Fruit fly (Drosophila melanogaster): ENCODE data around the gene TfIIFalpha.

The TfIIFalpha gene

dm6 chr3R:6345814-6346213, 34.5 kb upstream of the TfIIFalpha start, which contains the start of the genes SmD2 and CG18048 (continued):
- no peak for TF ChIP-seq so (GFP tag; IDR thresholded peaks at IDR 0.05)
- no peak for TF ChIP-seq otp (GFP tag; IDR thresholded peaks at IDR 0.05)
- TF ChIP-seq Adf1 (GFP tag; IDR thresholded peaks at IDR 0.05), result no peak
- TF ChIP-seq Gsc (GFP tag; IDR thresholded peaks at IDR 0.05), result no peak
- TF ChIP-seq CG33213 (GFP tag; optimal IDR thresholded peaks at IDR 0.05), result peak; percentile 4
- TF ChIP-seq Taf1 (GFP tag; IDR thresholded peaks at IDR 0.05), result no peak
- TF ChIP-seq CG15514 (GFP tag; optimal IDR thresholded peaks at IDR 0.05), result peak; percentile 76
- TF ChIP-seq CG1529 (GFP tag; optimal IDR thresholded peaks at IDR 0.05), result no peak
- no peak for TF ChIP-seq CG6272 (GFP tag; IDR thresholded peaks at IDR 0.05)
- no peak for TF ChIP-seq Hand (GFP tag; optimal IDR thresholded peaks at IDR 0.05)
- no peak for TF ChIP-seq sens-2 (GFP tag; IDR thresholded peaks at IDR 0.05)
- TF ChIP-seq CG33557 (GFP tag; optimal IDR thresholded peaks at IDR 0.05), result no peak
- peak; percentile 47 for TF ChIP-seq CG12659 (GFP tag; optimal IDR thresholded peaks at IDR 0.05)
- no peak for TF ChIP-seq ATbp (GFP tag; optimal IDR thresholded peaks at IDR 0.05)
- TF ChIP-seq gro (GFP tag; optimal IDR thresholded peaks at IDR 0.05), result no peak
- peak; percentile 65 for TF ChIP-seq hbn (GFP tag; IDR thresholded peaks at IDR 0.05; ENCODE audit: partially characterized antibody)
- TF ChIP-seq yki (optimal IDR thresholded peaks at IDR 0.05), result no peak
- no peak for TF ChIP-seq CG18476 (GFP tag; optimal IDR thresholded peaks at IDR 0.05)
- TF ChIP-seq Fer3 (tag; optimal IDR thresholded peaks at IDR 0.05), result no peak
- no peak for TF ChIP-seq CG12236 (GFP tag; optimal IDR thresholded peaks at IDR 0.05)
- TF ChIP-seq sd (tag; optimal IDR thresholded peaks at IDR 0.05), result peak; percentile 80
- TF ChIP-seq wor (GFP tag; IDR thresholded peaks at IDR 0.05), result no peak
- peak; percentile 57; the same call in 1 of the 3 replicates for TF ChIP-seq hb (GFP tag; IDR thresholded peaks at IDR 0.05; ENCODE audit: partially characterized antibody)
- TF ChIP-seq Dll (GFP tag; IDR thresholded peaks at IDR 0.05; ENCODE audit: partially characterized antibody), result peak; percentile 85
- TF ChIP-seq gce (GFP tag; IDR thresholded peaks at IDR 0.05), result no peak
- TF ChIP-seq PHDP (tag; optimal IDR thresholded peaks at IDR 0.05), result no peak
- no peak for TF ChIP-seq exex (tag; optimal IDR thresholded peaks at IDR 0.05)
- TF ChIP-seq Oaz (GFP tag; IDR thresholded peaks at IDR 0.05), result no peak
- TF ChIP-seq Dfd (GFP tag; optimal IDR thresholded peaks at IDR 0.05), result no peak
- no peak for TF ChIP-seq z (GFP tag; IDR thresholded peaks at IDR 0.05)
- TF ChIP-seq Mad (GFP tag; optimal IDR thresholded peaks at IDR 0.05), result no peak
- no peak for TF ChIP-seq CrebB (tag; optimal IDR thresholded peaks at IDR 0.05)
- no peak for TF ChIP-seq fd102C (GFP tag; optimal IDR thresholded peaks at IDR 0.05)
- no peak for TF ChIP-seq CG3726 (GFP tag; IDR thresholded peaks at IDR 0.05)
- TF ChIP-seq zen2 (GFP tag; IDR thresholded peaks at IDR 0.05; ENCODE audit: partially characterized antibody), result no peak; the same call in 2 of the 3 replicates
- TF ChIP-seq Ptx1 (GFP tag; IDR thresholded peaks at IDR 0.05), result no peak
- TF ChIP-seq ato (GFP tag; IDR thresholded peaks at IDR 0.05; ENCODE audit: partially characterized antibody), result no peak
- peak; percentile 70 for TF ChIP-seq nmo (GFP tag; optimal IDR thresholded peaks at IDR 0.05)
- no peak for TF ChIP-seq repo (GFP tag; optimal IDR thresholded peaks at IDR 0.05)
- no peak for TF ChIP-seq odd (GFP tag; optimal IDR thresholded peaks at IDR 0.05)
- TF ChIP-seq Nf-YA (GFP tag; IDR thresholded peaks at IDR 0.05), result no peak
- no peak for TF ChIP-seq CG10565 (GFP tag; optimal IDR thresholded peaks at IDR 0.05)
- TF ChIP-seq Six4 (GFP tag; optimal IDR thresholded peaks at IDR 0.05), result no peak
- TF ChIP-seq sna (GFP tag; IDR thresholded peaks at IDR 0.05; ENCODE audit: partially characterized antibody), result peak; percentile 72
- TF ChIP-seq fd3F (GFP tag; optimal IDR thresholded peaks at IDR 0.05), result no peak
- no peak for TF ChIP-seq dan (GFP tag; IDR thresholded peaks at IDR 0.05)
- peak; percentile 75 for TF ChIP-seq vnd (GFP tag; IDR thresholded peaks at IDR 0.05; ENCODE audit: partially characterized antibody)
- peak; percentile 38 for TF ChIP-seq CG11504 (tag; optimal IDR thresholded peaks at IDR 0.05)
- no peak for TF ChIP-seq Atf6 (GFP tag; IDR thresholded peaks at IDR 0.05)
- peak; percentile 33; the same call in 1 of the 2 replicates for TF ChIP-seq CG31441 (GFP tag; IDR thresholded peaks at IDR 0.05)
- peak; percentile 18 for TF ChIP-seq CG4854 (GFP tag; optimal IDR thresholded peaks at IDR 0.05)
- no peak for TF ChIP-seq Gug (GFP tag; IDR thresholded peaks at IDR 0.05)

Data from whole organism, embryonic.